Worm (Caenorhabditis elegans): ENCODE data around the gene T05A7.1.

ce11 chrII:4658245-4658644, 19.8 kb upstream of the T05A7.1 start:
- no peak for TF ChIP-seq nhr-12 (tag; optimal IDR thresholded peaks at IDR 0.05)
- no peak for TF ChIP-seq elt-3 (tag; optimal IDR thresholded peaks at IDR 0.05)
- TF ChIP-seq nhr-76 (tag; optimal IDR thresholded peaks at IDR 0.05) = no peak
- TF ChIP-seq ztf-11 (tag; optimal IDR thresholded peaks at IDR 0.05) = no peak
- no peak for TF ChIP-seq unc-62 (GFP tag; optimal IDR thresholded peaks at IDR 0.05)
- no peak for TF ChIP-seq ceh-43 (GFP tag; optimal IDR thresholded peaks at IDR 0.05)
- TF ChIP-seq nhr-237 (tag; optimal IDR thresholded peaks at IDR 0.05) = no peak
- no peak for TF ChIP-seq mep-1 (tag; optimal IDR thresholded peaks at IDR 0.05)
- TF ChIP-seq ces-1 (GFP tag; optimal IDR thresholded peaks at IDR 0.05) = no peak
- no peak for TF ChIP-seq lin-32 (GFP tag; optimal IDR thresholded peaks at IDR 0.05)
- TF ChIP-seq unc-39 (tag; optimal IDR thresholded peaks at IDR 0.05) = no peak
- TF ChIP-seq lsy-2 (tag; optimal IDR thresholded peaks at IDR 0.05) = no peak
- TF ChIP-seq nhr-28 (tag; optimal IDR thresholded peaks at IDR 0.05) = no peak
- TF ChIP-seq snpc-4 (tag; optimal IDR thresholded peaks at IDR 0.05) = no peak
